Worm (Caenorhabditis elegans) whole organism, young adult: Measurements from ENCODE around the gene T14B4.5.

Experiments
- B0035.1 ChIP-seq: sonication (generic microtip); optimal IDR thresholded peaks from 2 replicates; lab custom pipeline; 2016; ENCODE audit warnings: missing genetic modification characterization, mild to moderate bottlenecking, missing compliant biosample characterization, missing genotype, missing genetic modification reagents
- F55B11.4 ChIP-seq: sonication (generic microtip); optimal IDR thresholded peaks from 2 replicates; lab custom pipeline; 2016; ENCODE audit warnings: missing compliant biosample characterization, missing genetic modification characterization, borderline replicate concordance; ENCODE audit not compliant: insufficient read depth
- Y53G8AR.9 ChIP-seq: fragments of 200-800 bp; sonication (Bioruptor generic); conservative IDR thresholded peaks from 2 replicates; pipeline ENCODE4 v1.3.6; 2022; ENCODE audit warnings: missing genetic modification reagents, missing genetic modification characterization, missing compliant biosample characterization
- dox-1 ChIP-seq: fragments of 200-800 bp; sonication (Bioruptor generic); IDR thresholded peaks from 2 replicates; pipeline ENCODE4 v1.3.6; 2022; ENCODE audit warnings: missing genetic modification reagents, missing genetic modification characterization, missing compliant biosample characterization
- hlh-12 ChIP-seq: sonication (generic microtip); optimal IDR thresholded peaks from 2 replicates; lab custom pipeline; 2016; ENCODE audit warnings: missing genetic modification characterization, missing compliant biosample characterization
- pha-4 ChIP-seq: fragments of 150-350 bp; sonication (generic microtip); optimal IDR thresholded peaks from 2 replicates; lab custom pipeline; 2014; ENCODE audit warnings: missing biosample characterization, missing genetic modification reagents, missing genetic modification characterization
- rec-8 ChIP-seq, 2 experiments: sonication (generic microtip); optimal IDR thresholded peaks; 2 replicates each; lab custom pipeline; 2016; ENCODE audit warnings: mild to moderate bottlenecking in 2 of 2, missing genetic modification characterization in 2 of 2, missing genetic modification reagents in 2 of 2, missing genotype in 2 of 2, missing biosample characterization in 1 of 2, missing compliant biosample characterization in 1 of 2, moderate library complexity in 1 of 2
- unc-62 ChIP-seq: fragments of 150-350 bp; optimal IDR thresholded peaks from 2 replicates; lab custom pipeline; 2014; ENCODE audit warnings: missing biosample characterization, missing genetic modification reagents, missing genetic modification characterization
- ztf-25 ChIP-seq: fragments of 200-800 bp; sonication (Bioruptor generic); IDR thresholded peaks from 2 replicates; pipeline ENCODE4 v1.3.6; 2022; ENCODE audit warnings: missing genetic modification reagents, missing genetic modification characterization, missing compliant biosample characterization
- ztf-3 ChIP-seq: fragments of 200-800 bp; sonication (Bioruptor generic); optimal IDR thresholded peaks from 2 replicates; lab custom pipeline; 2018; ENCODE audit warnings: mild to moderate bottlenecking, missing genetic modification characterization, missing compliant biosample characterization

ce11 chrII:6681478-6681877 is 35.2 kb upstream of the T14B4.5 start:
- TF ChIP-seq dox-1 (GFP tag; lab: Robert Waterston, UW) (no peak), unc-62 (no peak), F55B11.4 (tag; lab: Kevin White, UChicago) (no peak), pha-4 (tag; lab: Kevin White, UChicago) (no peak), hlh-12 (tag; lab: Kevin White, UChicago) (no peak), Y53G8AR.9 (GFP tag; lab: Robert Waterston, UW) (no peak), rec-8 (tag; optimal IDR thresholded peaks at IDR 0.05; lab: Kevin White, UChicago) (no peak), B0035.1 (tag; lab: Kevin White, UChicago) (no peak), ztf-25 (GFP tag; lab: Robert Waterston, UW) (no peak), ztf-3 (no peak)
